Worm (Caenorhabditis elegans): ENCODE data around the gene F41C6.6.

DNA sequence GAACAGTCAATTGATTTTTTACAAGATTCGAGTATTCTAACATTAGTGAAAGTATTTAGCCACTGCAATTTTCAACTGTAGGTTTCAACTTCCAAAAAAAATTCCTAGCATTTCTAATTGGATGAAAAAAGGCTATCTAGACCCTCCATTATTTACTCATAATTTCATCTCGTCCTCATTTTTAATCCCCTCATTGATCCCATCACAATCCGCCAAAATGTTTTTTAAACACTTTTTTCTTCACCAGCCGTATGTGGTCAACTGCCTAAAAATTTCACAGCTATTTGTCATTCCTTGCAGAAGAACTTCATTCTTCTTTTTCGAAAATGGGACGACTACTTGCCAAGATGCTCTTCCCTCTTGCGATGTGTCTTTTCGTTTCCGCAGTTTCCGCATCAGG lies 28.4 kb downstream of the F41C6.6 start, which contains the start of gene rig-3:
- TF ChIP-seq M03D4.4 (tag; optimal IDR thresholded peaks at IDR 0.05) (no peak), mab-5 (tag; optimal IDR thresholded peaks at IDR 0.05) (no peak), nhr-76 (tag; optimal IDR thresholded peaks at IDR 0.05) (no peak), ceh-83 (GFP tag; optimal IDR thresholded peaks at IDR 0.05) (no peak)

Data from whole organism, mixed stage, embryonic.